ENCODE assay signal across 2 worm cellular contexts in genomic region chrX:4204799-4205198, ce11.
TF ChIP-seq lines count a peak whose summit lies in the region.
"Not testable (repeated sequence)": the region's sequence is repeated elsewhere in the genome, so short reads cannot be mapped to it uniquely, and the experiment has no call there.

No protein-coding gene starts in this region.

TF ChIP-seq in whole organism, L4 larva, 104 proteins besides CTCF, POLR2A, EP300 and RAD21:
- peak; percentile 37; the same call in 1 of the 2 replicates for TF ChIP-seq lim-7 (GFP tag; IDR thresholded peaks at IDR 0.05; lab: Robert Waterston, UW)
- 0 out of 2 replicates have a peak, but pooled peaks have one; percentile 26 for TF ChIP-seq ceh-44 (GFP tag; IDR thresholded peaks at IDR 0.05; lab: Robert Waterston, UW)
- TF ChIP-seq madf-5 (GFP tag; IDR thresholded peaks at IDR 0.05; lab: Robert Waterston, UW), result 0 out of 4 replicates have a peak, but pooled peaks of 1 of the 2 experiments have one; percentile 55
- TF ChIP-seq snpc-1.2 (GFP tag; IDR thresholded peaks at IDR 0.05; lab: Robert Waterston, UW), result peak; percentile 45; the same call in 1 of the 2 replicates
- TF ChIP-seq F26F4.8 (GFP tag; conservative IDR thresholded peaks at IDR 0.05; lab: Robert Waterston, UW), result 0 out of 2 replicates have a peak, but pooled peaks have one; percentile 55
TF ChIP-seq in whole organism, L4 larva: peak in this region for 5; not testable (repeated sequence) for 99.

TF ChIP-seq in whole organism, young adult, 124 proteins besides CTCF, POLR2A, EP300 and RAD21:
- TF ChIP-seq lin-26 (GFP tag; IDR thresholded peaks at IDR 0.05; lab: Robert Waterston, UW), result 0 out of 2 replicates have a peak, but pooled peaks have one; percentile 42
- TF ChIP-seq rpc-1 (optimal IDR thresholded peaks at IDR 0.05; lab: Kevin White, UChicago), result not testable (repeated sequence)
- TF ChIP-seq rpc-1 (tag; optimal IDR thresholded peaks at IDR 0.05; lab: Kevin White, UChicago), result peak; percentile 23
- TF ChIP-seq hmg-1.2 (GFP tag; IDR thresholded peaks at IDR 0.05; lab: Robert Waterston, UW), result 0 out of 2 replicates have a peak, but pooled peaks have one; percentile 5
- peak; percentile 25 for TF ChIP-seq B0261.1 (tag; optimal IDR thresholded peaks at IDR 0.05; lab: Kevin White, UChicago)
- TF ChIP-seq tbp1 (GFP tag; optimal IDR thresholded peaks at IDR 0.05; lab: Kevin White, UChicago), result peak; percentile 43
- TF ChIP-seq dox-1 (GFP tag; IDR thresholded peaks at IDR 0.05; lab: Robert Waterston, UW), result peak; percentile 43; the same call in 1 of the 2 replicates
